Worm (Caenorhabditis elegans): ENCODE measurements around the gene str-13.

str-13 gene

DNA sequence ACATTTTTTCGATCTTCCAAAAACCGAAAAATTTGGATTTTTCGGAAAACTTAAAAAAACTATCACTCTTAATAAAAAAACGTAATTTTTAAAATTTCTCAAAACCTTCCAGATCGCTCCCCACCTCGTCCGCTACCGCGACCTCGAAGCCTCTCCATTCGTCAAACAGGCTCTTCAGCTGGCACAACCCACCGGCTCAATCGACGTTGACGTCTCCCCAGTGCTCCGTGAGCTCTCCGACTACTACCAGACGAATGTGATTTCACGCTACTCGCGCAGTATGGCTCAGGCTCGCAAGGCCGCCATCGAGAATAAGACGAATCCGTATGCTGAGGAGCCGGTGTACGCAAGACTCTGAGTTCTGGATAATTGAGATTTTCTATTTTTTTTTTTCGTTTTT lies 20.6 kb downstream of the str-13 start:
- TF ChIP-seq egl-44 (GFP tag; IDR thresholded peaks at IDR 0.05) (no peak), madf-3 (GFP tag; IDR thresholded peaks at IDR 0.05) (no peak)

DNA sequence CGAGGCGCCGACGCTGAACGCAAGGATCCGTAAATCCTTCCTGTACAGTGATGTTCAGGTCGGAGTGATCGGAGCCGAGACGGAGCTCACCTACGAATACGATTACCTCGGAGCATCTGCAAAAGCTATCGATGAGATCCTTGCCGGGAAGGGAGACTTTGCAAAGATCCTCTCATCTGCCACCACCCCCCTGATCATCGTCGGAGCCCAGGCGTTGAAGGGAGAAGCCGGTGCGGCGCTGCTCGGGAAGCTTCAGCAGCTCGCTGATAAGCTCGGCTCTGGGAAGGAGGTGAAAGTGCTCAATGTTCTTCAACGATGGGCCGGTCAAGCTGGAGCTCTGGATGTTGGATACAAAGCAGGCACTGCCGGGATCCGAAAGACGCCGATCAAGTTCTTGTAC lies 23.7 kb downstream of the str-13 start:
- TF ChIP-seq madf-8 (GFP tag; conservative IDR thresholded peaks at IDR 0.05) (no peak), unc-62 (GFP tag; optimal IDR thresholded peaks at IDR 0.05) (no peak), ceh-91 (GFP tag; IDR thresholded peaks at IDR 0.05) (no peak), Y67H2A.10 (GFP tag; conservative IDR thresholded peaks at IDR 0.05) (no peak), Y79H2A.3 (GFP tag; conservative IDR thresholded peaks at IDR 0.05) (no peak), nfyb-1 (GFP tag; IDR thresholded peaks at IDR 0.05) (no peak), F23B12.7 (tag; optimal IDR thresholded peaks at IDR 0.05; ENCODE audit: insufficient read depth) (no peak), attf-6 (GFP tag; IDR thresholded peaks at IDR 0.05) (no peak), egl-18 (GFP tag; IDR thresholded peaks at IDR 0.05) (no peak), B0336.3 (GFP tag; IDR thresholded peaks at IDR 0.05) (peak; percentile 47; the same call in 1 of the 2 replicates), zfh-2 (GFP tag; conservative IDR thresholded peaks at IDR 0.05) (peak; percentile 53; the same call in 1 of the 2 replicates), F57A8.1 (GFP tag; optimal IDR thresholded peaks at IDR 0.05) (no peak), ztf-25 (GFP tag; IDR thresholded peaks at IDR 0.05) (0 out of 2 replicates have a peak, but pooled peaks have one; percentile 3), ets-4 (GFP tag; optimal IDR thresholded peaks at IDR 0.05) (no peak), F55B11.4 (tag; optimal IDR thresholded peaks at IDR 0.05; ENCODE audit: borderline replicate concordance, insufficient read depth) (no peak), B0019.2 (GFP tag; conservative IDR thresholded peaks at IDR 0.05) (no peak), ztf-18 (tag; optimal IDR thresholded peaks at IDR 0.05) (no peak), snpc-1.1 (tag; optimal IDR thresholded peaks at IDR 0.05; ENCODE audit: insufficient read depth) (no peak), egrh-3 (GFP tag; IDR thresholded peaks at IDR 0.05) (peak; percentile 71; the same call in 1 of the 2 replicates), pbrm-1 (GFP tag; IDR thresholded peaks at IDR 0.05) (no peak), T26A5.8 (tag; optimal IDR thresholded peaks at IDR 0.05) (no peak)

- TF ChIP-seq rpc-1 (optimal IDR thresholded peaks at IDR 0.05) (no peak), rpc-1 (tag; optimal IDR thresholded peaks at IDR 0.05) (no peak), zfh-2 (GFP tag; conservative IDR thresholded peaks at IDR 0.05) (peak; percentile 73), snpc-3.4 (tag; optimal IDR thresholded peaks at IDR 0.05) (no peak), mel-28 (tag; optimal IDR thresholded peaks at IDR 0.05; ENCODE audit: borderline replicate concordance) (no peak), F57A8.1 (GFP tag; optimal IDR thresholded peaks at IDR 0.05) (no peak), snpc-1.1 (tag; optimal IDR thresholded peaks at IDR 0.05; ENCODE audit: insufficient read depth) (no peak), lin-40 (tag; optimal IDR thresholded peaks at IDR 0.05) (no peak), F37B4.10 (GFP tag; IDR thresholded peaks at IDR 0.05) (no peak), bed-2 (GFP tag; IDR thresholded peaks at IDR 0.05) (no peak), mes-4 (tag; optimal IDR thresholded peaks at IDR 0.05) (no peak), F10E7.11 (tag; optimal IDR thresholded peaks at IDR 0.05) (no peak), mcd-1 (GFP tag; IDR thresholded peaks at IDR 0.05) (0 out of 2 replicates have a peak, but pooled peaks have one; percentile 10), madf-3 (GFP tag; IDR thresholded peaks at IDR 0.05) (0 out of 2 replicates have a peak, but pooled peaks have one; percentile 9), aptf-3 (GFP tag; IDR thresholded peaks at IDR 0.05) (no peak)
Measured at ce11 chrV:2702883-2703282, 24.1 kb downstream of the str-13 start.

DNA sequence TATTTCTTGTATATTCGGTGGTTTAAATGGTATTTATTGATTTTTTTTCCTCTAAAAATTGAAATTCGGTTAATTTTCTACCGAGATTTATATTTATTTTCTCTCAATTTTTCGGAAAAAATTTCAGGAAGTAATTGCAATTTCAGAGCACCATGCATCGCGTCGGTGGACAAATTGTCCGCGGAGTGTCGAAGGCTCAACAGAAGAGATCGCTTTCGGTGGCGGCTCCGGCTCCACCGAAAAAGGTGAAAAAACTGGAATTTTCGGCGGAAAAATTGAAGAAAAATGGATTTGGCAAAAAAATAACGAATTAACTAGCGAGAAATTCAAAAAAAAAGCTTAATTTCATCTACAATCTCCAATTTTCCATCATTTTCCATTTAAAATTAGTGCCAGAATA lies 28.2 kb downstream of the str-13 start, which contains the start of gene nuo-5:
Gene nuo-5, plus strand, starts transcription at position 147 of the 400 bp plus-strand sequence.
- no peak for TF ChIP-seq cebp-2 (GFP tag; IDR thresholded peaks at IDR 0.05)
- TF ChIP-seq dox-1 (GFP tag; IDR thresholded peaks at IDR 0.05): no peak
- TF ChIP-seq lir-1 (GFP tag; conservative IDR thresholded peaks at IDR 0.05): no peak
- no peak for TF ChIP-seq snpc-4 (GFP tag; optimal IDR thresholded peaks at IDR 0.05)
- TF ChIP-seq snpc-4 (tag; optimal IDR thresholded peaks at IDR 0.05): no peak
- no peak for TF ChIP-seq ceh-27 (GFP tag; optimal IDR thresholded peaks at IDR 0.05)
- no peak for TF ChIP-seq F55B11.4 (tag; optimal IDR thresholded peaks at IDR 0.05; ENCODE audit: borderline replicate concordance, insufficient read depth)
- TF ChIP-seq nhr-27 (tag; optimal IDR thresholded peaks at IDR 0.05): no peak
- no peak for TF ChIP-seq K12H6.12 (tag; optimal IDR thresholded peaks at IDR 0.05)
- peak; percentile 50 for TF ChIP-seq F52B5.7 (tag; optimal IDR thresholded peaks at IDR 0.05)
- TF ChIP-seq attf-5 (GFP tag; optimal IDR thresholded peaks at IDR 0.05): no peak
- TF ChIP-seq ceh-100 (GFP tag; IDR thresholded peaks at IDR 0.05): no peak
- TF ChIP-seq F33H1.4 (GFP tag; IDR thresholded peaks at IDR 0.05): no peak
